Worm (Caenorhabditis elegans) whole organism, late embryonic: ENCODE measurements around the gene nlp-36.

Experiments
- K02D7.2 ChIP-seq: sonication (generic microtip); optimal IDR thresholded peaks from 2 replicates; lab custom pipeline; 2017; ENCODE audit warnings: mild to moderate bottlenecking, missing genetic modification characterization, missing compliant biosample characterization
- K09A11.1 ChIP-seq: sonication (generic microtip); optimal IDR thresholded peaks from 2 replicates; lab custom pipeline; 2017; ENCODE audit warnings: antibody characterized with exemption, mild to moderate bottlenecking, missing genetic modification characterization, missing compliant biosample characterization; ENCODE audit not compliant: insufficient read depth
- Y22D7AL.16 ChIP-seq: sonication (generic microtip); optimal IDR thresholded peaks from 2 replicates; lab custom pipeline; 2016; ENCODE audit warnings: missing genetic modification characterization, missing compliant biosample characterization
- ama-1 ChIP-seq: fragments of 150-350 bp; optimal IDR thresholded peaks from 2 replicates; lab custom pipeline; 2014
- ceh-14 ChIP-seq: sonication (generic microtip); optimal IDR thresholded peaks from 2 replicates; lab custom pipeline; 2016; ENCODE audit warnings: missing genotype, missing genetic modification characterization, missing compliant biosample characterization
- ceh-18 ChIP-seq: sonication (generic microtip); optimal IDR thresholded peaks from 2 replicates; lab custom pipeline; 2016; ENCODE audit warnings: missing genetic modification characterization, missing compliant biosample characterization
- ceh-19 ChIP-seq: fragments of 200-800 bp; sonication (Bioruptor generic); optimal IDR thresholded peaks from 2 replicates; lab custom pipeline; 2018; ENCODE audit warnings: mild to moderate bottlenecking, missing genetic modification characterization, missing compliant biosample characterization
- ceh-2 ChIP-seq: sonication (generic microtip); optimal IDR thresholded peaks from 2 replicates; lab custom pipeline; 2016; ENCODE audit warnings: missing genotype, missing genetic modification characterization, missing compliant biosample characterization
- ceh-24 ChIP-seq: sonication (generic microtip); optimal IDR thresholded peaks from 2 replicates; lab custom pipeline; 2016; ENCODE audit warnings: mild to moderate bottlenecking, missing genetic modification characterization, missing compliant biosample characterization
- ceh-30 ChIP-seq: fragments of 150-350 bp; optimal IDR thresholded peaks from 2 replicates; lab custom pipeline; 2014; ENCODE audit warnings: missing biosample characterization, missing genetic modification characterization
- ceh-31 ChIP-seq: sonication (generic microtip); optimal IDR thresholded peaks from 2 replicates; lab custom pipeline; 2016; ENCODE audit warnings: missing genetic modification characterization, missing compliant biosample characterization
- ceh-34 ChIP-seq: sonication (generic microtip); optimal IDR thresholded peaks from 2 replicates; lab custom pipeline; 2016; ENCODE audit warnings: mild to moderate bottlenecking, missing genetic modification characterization, missing compliant biosample characterization
- ceh-45 ChIP-seq: fragments of 200-800 bp; sonication (Bioruptor generic); IDR thresholded peaks from 2 replicates; pipeline ENCODE4 v1.3.6; 2022; ENCODE audit warnings: missing genetic modification reagents, missing genetic modification characterization, missing compliant biosample characterization
- ceh-48 ChIP-seq: sonication (generic microtip); optimal IDR thresholded peaks from 2 replicates; lab custom pipeline; 2016; ENCODE audit warnings: missing genetic modification characterization, inconsistent platforms, missing compliant biosample characterization
- ceh-6 ChIP-seq: fragments of 200-800 bp; sonication (Bioruptor generic); optimal IDR thresholded peaks from 2 replicates; lab custom pipeline; 2018; ENCODE audit warnings: mild to moderate bottlenecking, missing genetic modification characterization, missing compliant biosample characterization
- ceh-9 ChIP-seq: sonication (generic microtip); optimal IDR thresholded peaks from 2 replicates; lab custom pipeline; 2016; ENCODE audit warnings: mild to moderate bottlenecking, missing genetic modification characterization, inconsistent platforms, missing compliant biosample characterization
- che-1 ChIP-seq: sonication (generic microtip); optimal IDR thresholded peaks from 2 replicates; lab custom pipeline; 2016; ENCODE audit warnings: mild to moderate bottlenecking, missing genetic modification characterization, missing compliant biosample characterization
- elt-2 ChIP-seq: sonication (generic microtip); optimal IDR thresholded peaks from 2 replicates; lab custom pipeline; 2016; ENCODE audit warnings: missing genetic modification reagents, missing genetic modification characterization, missing compliant biosample characterization
- elt-4 ChIP-seq: sonication (generic microtip); optimal IDR thresholded peaks from 2 replicates; lab custom pipeline; 2016; ENCODE audit warnings: missing genetic modification characterization, missing compliant biosample characterization
- ets-4 ChIP-seq: sonication (generic microtip); optimal IDR thresholded peaks from 2 replicates; lab custom pipeline; 2016; ENCODE audit warnings: missing genetic modification characterization, missing compliant biosample characterization
- eyg-1 ChIP-seq: sonication (generic microtip); optimal IDR thresholded peaks from 2 replicates; lab custom pipeline; 2016; ENCODE audit warnings: missing genotype, missing genetic modification characterization, missing compliant biosample characterization
- fkh-6 ChIP-seq: sonication (generic microtip); optimal IDR thresholded peaks from 2 replicates; lab custom pipeline; 2016; ENCODE audit warnings: missing genetic modification characterization, missing compliant biosample characterization
- gmeb-2 ChIP-seq: sonication (generic microtip); optimal IDR thresholded peaks from 2 replicates; lab custom pipeline; 2016; ENCODE audit warnings: missing genetic modification characterization, inconsistent platforms, missing compliant biosample characterization
- hlh-13 ChIP-seq: fragments of 200-800 bp; sonication (Bioruptor generic); optimal IDR thresholded peaks from 2 replicates; lab custom pipeline; 2018; ENCODE audit warnings: mild to moderate bottlenecking, missing genetic modification characterization, missing compliant biosample characterization
- hlh-15 ChIP-seq: sonication (generic microtip); optimal IDR thresholded peaks from 2 replicates; lab custom pipeline; 2016; ENCODE audit warnings: missing genetic modification characterization, missing compliant biosample characterization
- mec-3 ChIP-seq: sonication (generic microtip); optimal IDR thresholded peaks from 2 replicates; lab custom pipeline; 2016; ENCODE audit warnings: borderline replicate concordance, missing genetic modification characterization, missing compliant biosample characterization
- nfya-1 ChIP-seq: sonication (generic microtip); optimal IDR thresholded peaks from 2 replicates; lab custom pipeline; 2017; ENCODE audit warnings: missing genetic modification characterization, mild to moderate bottlenecking, missing compliant biosample characterization, antibody characterized with exemption, moderate library complexity
- nhr-232 ChIP-seq: sonication (generic microtip); optimal IDR thresholded peaks from 2 replicates; lab custom pipeline; 2016; ENCODE audit warnings: missing genetic modification characterization, missing compliant biosample characterization
- odd-2 ChIP-seq: sonication (generic microtip); optimal IDR thresholded peaks from 2 replicates; lab custom pipeline; 2017; ENCODE audit warnings: antibody characterized with exemption, mild to moderate bottlenecking, missing genetic modification characterization, missing compliant biosample characterization
- pha-2 ChIP-seq: sonication (generic microtip); optimal IDR thresholded peaks from 2 replicates; lab custom pipeline; 2017; ENCODE audit warnings: mild to moderate bottlenecking, missing genetic modification characterization, missing compliant biosample characterization
- ref-2 ChIP-seq: sonication (generic microtip); optimal IDR thresholded peaks from 2 replicates; lab custom pipeline; 2016; ENCODE audit warnings: missing genetic modification characterization, missing compliant biosample characterization
- rnt-1 ChIP-seq: sonication (generic microtip); optimal IDR thresholded peaks from 2 replicates; lab custom pipeline; 2016; ENCODE audit warnings: missing genetic modification characterization, missing compliant biosample characterization
- ttx-3 ChIP-seq: sonication (generic microtip); optimal IDR thresholded peaks from 2 replicates; lab custom pipeline; 2016; ENCODE audit warnings: missing genetic modification reagents, missing genetic modification characterization, missing compliant biosample characterization
- unc-3 ChIP-seq, 2 experiments: fragments of 200-800 bp in 1 of 2; sonication (Bioruptor generic) in 1 of 2; sonication (generic microtip) in 1 of 2; conservative IDR thresholded peaks in 1 of 2; optimal IDR thresholded peaks in 1 of 2; 2 replicates each; pipeline versions ENCODE4 v1.3.6 to Lab custom; 2016 to 2022; ENCODE audit warnings: missing compliant biosample characterization in 2 of 2, missing genetic modification characterization in 2 of 2, missing genetic modification reagents in 1 of 2
- unc-42 ChIP-seq: sonication (generic microtip); optimal IDR thresholded peaks from 2 replicates; lab custom pipeline; 2016; ENCODE audit warnings: missing genotype, missing genetic modification characterization, missing compliant biosample characterization
- unc-55 ChIP-seq: sonication (generic microtip); optimal IDR thresholded peaks from 2 replicates; lab custom pipeline; 2017; ENCODE audit warnings: missing biosample characterization, missing genetic modification reagents, missing genetic modification characterization

Gene nlp-36

ce11 chrIII:9523581-9523980 lies 35.0 kb downstream of the nlp-36 start, which contains the start of gene mrps-23:
Gene mrps-23, minus strand, starts transcription at chrIII:9523672.
- TF ChIP-seq nfya-1 (peak; percentile 11), unc-3 (GFP tag; conservative IDR thresholded peaks at IDR 0.05; lab: Robert Waterston, UW) (no peak), unc-3 (tag; optimal IDR thresholded peaks at IDR 0.05; lab: Kevin White, UChicago) (no peak), unc-42 (peak; percentile 6), ceh-18 (tag; lab: Kevin White, UChicago) (peak; percentile 16)

ce11 chrIII:9525252-9525651 lies 36.7 kb downstream of the nlp-36 start, which contains the start of gene trpp-3:
Gene trpp-3, plus strand, starts transcription at chrIII:9525552.
- no peak for TF ChIP-seq ets-4 (tag; lab: Kevin White, UChicago)
- TF ChIP-seq ceh-9 (tag; lab: Kevin White, UChicago), result no peak
- no peak for TF ChIP-seq hlh-13 (GFP tag; lab: Kevin White, UChicago)
- TF ChIP-seq eyg-1 (tag; lab: Kevin White, UChicago), result no peak
- no peak for TF ChIP-seq che-1
- no peak for TF ChIP-seq mec-3 (tag; lab: Kevin White, UChicago)
- TF ChIP-seq hlh-15 (tag; lab: Kevin White, UChicago), result no peak
- no peak for TF ChIP-seq nhr-232 (tag; lab: Kevin White, UChicago)
- no peak for TF ChIP-seq rnt-1 (tag; lab: Kevin White, UChicago)
- TF ChIP-seq Y22D7AL.16 (tag; lab: Kevin White, UChicago), result no peak
- TF ChIP-seq pha-2 (tag; lab: Kevin White, UChicago), result no peak
- TF ChIP-seq elt-4 (tag; lab: Kevin White, UChicago), result no peak
- no peak for TF ChIP-seq odd-2
- no peak for TF ChIP-seq ceh-24 (tag; lab: Kevin White, UChicago)
- no peak for TF ChIP-seq ceh-34 (tag; lab: Kevin White, UChicago)
- no peak for TF ChIP-seq elt-2
- no peak for TF ChIP-seq ceh-2
- TF ChIP-seq ceh-6 (GFP tag; lab: Kevin White, UChicago), result no peak

ce11 chrIII:9526851-9527250 lies 38.3 kb downstream of the nlp-36 start, which contains the start of gene ZK1098.6:
Gene ZK1098.6, plus strand, starts transcription at chrIII:9527151.
- TF ChIP-seq ref-2 (no peak), hlh-13 (GFP tag; lab: Kevin White, UChicago) (no peak), eyg-1 (tag; lab: Kevin White, UChicago) (no peak), K09A11.1 (no peak), ceh-14 (no peak), ceh-9 (tag; lab: Kevin White, UChicago) (no peak), hlh-15 (tag; lab: Kevin White, UChicago) (no peak), ceh-34 (tag; lab: Kevin White, UChicago) (no peak), ceh-19 (GFP tag; lab: Kevin White, UChicago) (no peak), nfya-1 (no peak), rnt-1 (tag; lab: Kevin White, UChicago) (no peak), elt-4 (tag; lab: Kevin White, UChicago) (no peak), nhr-232 (tag; lab: Kevin White, UChicago) (no peak), unc-55 (no peak), ttx-3 (tag; lab: Kevin White, UChicago) (no peak), ama-1 (lab: Kevin White, UChicago) (no peak), K02D7.2 (tag; lab: Kevin White, UChicago) (no peak)

- no peak for TF ChIP-seq ceh-30
- TF ChIP-seq ceh-48 (tag; lab: Kevin White, UChicago), result peak; percentile 76
Observed at ce11 chrIII:9528824-9529223, 40.3 kb downstream of the nlp-36 start, which contains the start of gene ZK1098.2. Gene ZK1098.2, plus strand, starts transcription at chrIII:9529159.

- TF ChIP-seq ceh-45 (GFP tag; lab: Robert Waterston, UW) (no peak), ceh-48 (tag; lab: Kevin White, UChicago) (peak; percentile 84), unc-55 (peak; percentile 2), ceh-31 (tag; lab: Kevin White, UChicago) (no peak), gmeb-2 (no peak), fkh-6 (no peak)
Observed at ce11 chrIII:9538655-9539155, 50.2 kb downstream of the nlp-36 start, which contains the start of gene ZK1098.3. Gene ZK1098.3, minus strand, starts transcription at chrIII:9538705.
